Fruit fly (Drosophila melanogaster) whole organism, embryonic: Measurements from ENCODE around the gene CG34307.

Experiments used
- Bgb ChIP-seq: fragments of 200-800 bp; sonication (Bioruptor generic); IDR thresholded peaks from 2 replicates; pipeline ENCODE4 v1.3.6; 2022; ENCODE audit warnings: missing biosample characterization, missing genetic modification characterization; ENCODE audit not compliant: partially characterized antibody
- CG10565 ChIP-seq: fragments of 200-800 bp; sonication (Bioruptor generic); optimal IDR thresholded peaks from 3 replicates; lab custom pipeline; 2016; ENCODE audit warnings: missing biosample characterization, mild to moderate bottlenecking, missing genetic modification characterization
- CG12299 ChIP-seq: fragments of 200-800 bp; sonication (Bioruptor generic); optimal IDR thresholded peaks from 2 replicates; lab custom pipeline; 2018; ENCODE audit warnings: missing biosample characterization, mild to moderate bottlenecking, missing genetic modification characterization
- CG1233 ChIP-seq: fragments of 200-800 bp; sonication (Bioruptor generic); optimal IDR thresholded peaks from 4 replicates; lab custom pipeline; 2018; ENCODE audit warnings: missing biosample characterization, mild to moderate bottlenecking, missing genetic modification characterization
- CG13894 ChIP-seq: fragments of 200-800 bp; sonication (Bioruptor generic); optimal IDR thresholded peaks from 3 replicates; lab custom pipeline; 2018; ENCODE audit warnings: missing biosample characterization, mild to moderate bottlenecking, missing genetic modification characterization, moderate library complexity
- CG15601 ChIP-seq: fragments of 200-800 bp; sonication (Bioruptor generic); optimal IDR thresholded peaks from 3 replicates; lab custom pipeline; 2019; ENCODE audit warnings: missing biosample characterization, mild to moderate bottlenecking, missing genetic modification characterization, moderate library complexity
- CG18011 ChIP-seq: fragments of 200-800 bp; sonication (Bioruptor generic); optimal IDR thresholded peaks from 2 replicates; lab custom pipeline; 2017; ENCODE audit warnings: missing biosample characterization, missing genetic modification characterization, mild to moderate bottlenecking, moderate library complexity, missing genotype
- CG18599 ChIP-seq: fragments of 200-800 bp; sonication (Bioruptor generic); optimal IDR thresholded peaks from 3 replicates; lab custom pipeline; 2017; ENCODE audit warnings: missing biosample characterization, missing genetic modification characterization, mild to moderate bottlenecking, moderate library complexity, missing genetic modification reagents
- CG30403 ChIP-seq: fragments of 200-800 bp; sonication (Bioruptor generic); optimal IDR thresholded peaks from 3 replicates; lab custom pipeline; 2016; ENCODE audit warnings: missing biosample characterization, missing genetic modification characterization
- CG30431 ChIP-seq: fragments of 200-800 bp; sonication (Bioruptor generic); optimal IDR thresholded peaks from 2 replicates; lab custom pipeline; 2017; ENCODE audit warnings: missing biosample characterization, missing genetic modification characterization
- CG3163 ChIP-seq: fragments of 200-800 bp; sonication (Bioruptor generic); optimal IDR thresholded peaks from 3 replicates; lab custom pipeline; 2016; ENCODE audit warnings: missing biosample characterization, missing genetic modification characterization
- CG32767 ChIP-seq: fragments of 200-800 bp; sonication (Bioruptor generic); IDR thresholded peaks from 2 replicates; pipeline ENCODE4 v1.3.6; 2022; ENCODE audit warnings: missing biosample characterization, missing genetic modification characterization
- CG6175 ChIP-seq: fragments of 200-800 bp; sonication (Bioruptor generic); IDR thresholded peaks from 3 replicates; pipeline ENCODE4 v1.3.6; 2022; ENCODE audit warnings: missing biosample characterization, missing genetic modification characterization
- CG6683 ChIP-seq: fragments of 200-800 bp; sonication (Bioruptor generic); optimal IDR thresholded peaks from 2 replicates; lab custom pipeline; 2017; ENCODE audit warnings: missing biosample characterization, mild to moderate bottlenecking, missing genetic modification characterization, missing genetic modification reagents
- CG8359 ChIP-seq: fragments of 200-800 bp; sonication (Bioruptor generic); optimal IDR thresholded peaks from 2 replicates; lab custom pipeline; 2017; ENCODE audit warnings: missing biosample characterization, mild to moderate bottlenecking, missing genetic modification characterization, borderline replicate concordance
- CG8478 ChIP-seq: fragments of >200 bp; optimal IDR thresholded peaks from 2 replicates; lab custom pipeline; 2018
- Chrac-16 ChIP-seq: fragments of 200-800 bp; sonication (Bioruptor generic); optimal IDR thresholded peaks from 3 replicates; lab custom pipeline; 2016; ENCODE audit warnings: missing biosample characterization, missing genetic modification characterization
- D ChIP-seq, 2 experiments: fragments of 200-800 bp in 1 of 2; fragments of >200 bp in 1 of 2; sonication (Bioruptor generic) in 1 of 2; optimal IDR thresholded peaks; 2 replicates in 1 of 2; 3 replicates in 1 of 2; lab custom pipeline; 2017; ENCODE audit warnings: mild to moderate bottlenecking in 1 of 2, missing biosample characterization in 1 of 2, missing genetic modification characterization in 1 of 2, missing genetic modification reagents in 1 of 2
- Dref ChIP-seq: fragments of 200-800 bp; sonication (Bioruptor generic); IDR thresholded peaks from 2 replicates; pipeline ENCODE4 v1.3.6; 2022; ENCODE audit warnings: missing biosample characterization, missing genetic modification characterization
- H2.0 ChIP-seq: fragments of 200-800 bp; sonication (Bioruptor generic); IDR thresholded peaks from 2 replicates; pipeline ENCODE4 v1.3.6; 2022; ENCODE audit warnings: missing biosample characterization, missing genetic modification characterization
- Hr3 ChIP-seq: fragments of 200-800 bp; sonication (Bioruptor generic); optimal IDR thresholded peaks from 3 replicates; lab custom pipeline; 2016; ENCODE audit warnings: missing biosample characterization, missing genetic modification characterization
- MESR4 ChIP-seq: fragments of 200-800 bp; sonication (Bioruptor generic); optimal IDR thresholded peaks from 2 replicates; lab custom pipeline; 2018; ENCODE audit warnings: missing biosample characterization, mild to moderate bottlenecking, missing genetic modification characterization, moderate library complexity
- NK7.1 ChIP-seq: fragments of 200-800 bp; sonication (Bioruptor generic); optimal IDR thresholded peaks from 3 replicates; lab custom pipeline; 2016; ENCODE audit warnings: missing biosample characterization, missing genetic modification characterization
- Optix ChIP-seq: fragments of 200-800 bp; sonication (Bioruptor generic); IDR thresholded peaks from 3 replicates; pipeline ENCODE4 v1.3.6; 2022; ENCODE audit warnings: missing biosample characterization, missing genetic modification characterization
- Spps ChIP-seq: fragments of 200-800 bp; sonication (Bioruptor generic); optimal IDR thresholded peaks from 2 replicates; lab custom pipeline; 2018; ENCODE audit warnings: missing biosample characterization, mild to moderate bottlenecking, missing genetic modification characterization
- TFAM ChIP-seq: fragments of 200-800 bp; sonication (Bioruptor generic); optimal IDR thresholded peaks from 2 replicates; lab custom pipeline; 2017; ENCODE audit warnings: missing biosample characterization, missing genetic modification characterization, inconsistent platforms
- Usf ChIP-seq: fragments of 200-800 bp; sonication (Bioruptor generic); optimal IDR thresholded peaks from 2 replicates; lab custom pipeline; 2017; ENCODE audit warnings: missing genotype, missing biosample characterization, missing genetic modification characterization
- Xbp1 ChIP-seq: fragments of 200-800 bp; sonication (Bioruptor generic); optimal IDR thresholded peaks from 3 replicates; lab custom pipeline; 2016; ENCODE audit warnings: missing biosample characterization, mild to moderate bottlenecking, missing genetic modification characterization
- bab2 ChIP-seq: fragments of 200-800 bp; sonication (Bioruptor generic); optimal IDR thresholded peaks from 2 replicates; lab custom pipeline; 2016; ENCODE audit warnings: missing biosample characterization, missing genetic modification characterization
- chm ChIP-seq: fragments of 200-800 bp; sonication (Bioruptor generic); IDR thresholded peaks from 2 replicates; pipeline ENCODE4 v1.3.6; 2022; ENCODE audit warnings: missing biosample characterization, missing genetic modification characterization
- dati ChIP-seq: fragments of 200-800 bp; sonication (Bioruptor generic); IDR thresholded peaks from 2 replicates; pipeline ENCODE4 v1.3.6; 2022; ENCODE audit warnings: missing biosample characterization, missing genetic modification characterization
- ftz-f1 ChIP-seq: fragments of 200-800 bp; sonication (Bioruptor generic); optimal IDR thresholded peaks from 2 replicates; lab custom pipeline; 2016; ENCODE audit warnings: missing biosample characterization, missing genetic modification characterization
- gro ChIP-seq: fragments of 200-800 bp; sonication (Bioruptor generic); optimal IDR thresholded peaks from 2 replicates; lab custom pipeline; 2016; ENCODE audit warnings: missing biosample characterization, missing genetic modification characterization
- hb ChIP-seq: fragments of 200-800 bp; sonication (Bioruptor generic); IDR thresholded peaks from 3 replicates; pipeline ENCODE4 v1.3.6; 2022; ENCODE audit warnings: missing biosample characterization, missing genetic modification characterization; ENCODE audit not compliant: partially characterized antibody
- jumu ChIP-seq: fragments of 200-800 bp; sonication (Bioruptor generic); optimal IDR thresholded peaks from 3 replicates; lab custom pipeline; 2016; ENCODE audit warnings: missing biosample characterization, missing genetic modification characterization
- luna ChIP-seq: fragments of 200-800 bp; sonication (Bioruptor generic); optimal IDR thresholded peaks from 2 replicates; lab custom pipeline; 2016; ENCODE audit warnings: missing biosample characterization, missing genetic modification characterization
- nerfin-2 ChIP-seq: fragments of 200-800 bp; sonication (Bioruptor generic); IDR thresholded peaks from 2 replicates; pipeline ENCODE4 v1.3.6; 2022; ENCODE audit warnings: missing biosample characterization, missing genetic modification characterization; ENCODE audit not compliant: partially characterized antibody
- nom ChIP-seq: fragments of 200-800 bp; sonication (Bioruptor generic); optimal IDR thresholded peaks from 2 replicates; lab custom pipeline; 2017; ENCODE audit warnings: missing biosample characterization, missing genetic modification characterization, mild to moderate bottlenecking, moderate library complexity, missing genetic modification reagents
- org-1 ChIP-seq: fragments of 200-800 bp; sonication (Bioruptor generic); optimal IDR thresholded peaks from 2 replicates; lab custom pipeline; 2017; ENCODE audit warnings: missing biosample characterization, missing genetic modification characterization
- row ChIP-seq: fragments of 200-800 bp; sonication (Bioruptor generic); IDR thresholded peaks from 3 replicates; pipeline ENCODE4 v1.3.6; 2022; ENCODE audit warnings: missing biosample characterization, missing genetic modification characterization
- sisA ChIP-seq: fragments of 200-800 bp; sonication (Bioruptor generic); IDR thresholded peaks from 2 replicates; pipeline ENCODE4 v1.3.6; 2022; ENCODE audit warnings: missing biosample characterization, missing genetic modification characterization
- sqz ChIP-seq: fragments of 200-800 bp; sonication (Bioruptor generic); optimal IDR thresholded peaks from 3 replicates; lab custom pipeline; 2018; ENCODE audit warnings: missing biosample characterization, mild to moderate bottlenecking, missing genetic modification characterization
- tap ChIP-seq: fragments of 200-800 bp; optimal IDR thresholded peaks from 3 replicates; lab custom pipeline; 2019; ENCODE audit warnings: missing biosample characterization, mild to moderate bottlenecking, missing genetic modification characterization, moderate library complexity
- ttk ChIP-seq: fragments of 200-800 bp; sonication (Bioruptor generic); IDR thresholded peaks from 2 replicates; pipeline ENCODE4 v2.1.2; 2022; ENCODE audit warnings: missing biosample characterization, missing genetic modification characterization
- tup ChIP-seq: fragments of 200-800 bp; sonication (Bioruptor generic); optimal IDR thresholded peaks from 2 replicates; lab custom pipeline; 2016; ENCODE audit warnings: missing biosample characterization, mild to moderate bottlenecking, missing genetic modification characterization, moderate library complexity
- vfl ChIP-seq: fragments of 200-800 bp; sonication (Bioruptor generic); optimal IDR thresholded peaks from 2 replicates; lab custom pipeline; 2016; ENCODE audit warnings: missing biosample characterization, missing genetic modification characterization
- vnd ChIP-seq: fragments of 200-800 bp; sonication (Bioruptor generic); IDR thresholded peaks from 3 replicates; pipeline ENCODE4 v1.3.6; 2022; ENCODE audit warnings: missing biosample characterization, missing genetic modification characterization; ENCODE audit not compliant: partially characterized antibody
- wdn ChIP-seq: fragments of 200-800 bp; sonication (Bioruptor generic); IDR thresholded peaks from 2 replicates; pipeline ENCODE4 v1.3.6; 2022; ENCODE audit warnings: missing biosample characterization, missing genetic modification characterization

Gene CG34307

dm6 chr3R:11887114-11888037 is 10.0 kb upstream of the CG34307 start, which contains the start of gene mthl5:
TSS of gene mthl5 (minus strand) at chr3R:11887168.
- TF ChIP-seq dati, result peak; percentile 31; the same call in 1 of the 2 replicates
- peak; percentile 16 for TF ChIP-seq TFAM (GFP tag; lab: Kevin White, UChicago)
- TF ChIP-seq ftz-f1 (GFP tag; lab: Kevin White, UChicago), result no peak
- no peak for TF ChIP-seq CG12299 (tag; lab: Kevin White, UChicago)
- no peak for TF ChIP-seq gro (GFP tag; lab: Kevin White, UChicago)
- peak; percentile 79 for TF ChIP-seq sisA (GFP tag; lab: Robert Waterston, UW)
- peak; percentile 63 for TF ChIP-seq CG30431
- peak; percentile 47 for TF ChIP-seq tup
- no peak for TF ChIP-seq CG10565 (GFP tag; lab: Kevin White, UChicago)
- peak; percentile 74 for TF ChIP-seq nom (GFP tag; lab: Kevin White, UChicago)
- peak; percentile 70 for TF ChIP-seq CG1233
- TF ChIP-seq bab2, result peak; percentile 87
- TF ChIP-seq sqz (GFP tag; lab: Kevin White, UChicago), result no peak
- TF ChIP-seq row (GFP tag; lab: Robert Waterston, UW), result peak; percentile 96
- TF ChIP-seq CG6683, result no peak
- peak; percentile 78 for TF ChIP-seq jumu (GFP tag; lab: Kevin White, UChicago)
- TF ChIP-seq CG13894 (tag; lab: Kevin White, UChicago), result peak; percentile 7
- TF ChIP-seq Xbp1 (GFP tag; lab: Kevin White, UChicago), result peak; percentile 83
- TF ChIP-seq Chrac-16 (GFP tag; lab: Kevin White, UChicago), result peak; percentile 88
- TF ChIP-seq tap (tag; lab: Kevin White, UChicago), result peak; percentile 45
- peak; percentile 71; the same call in 2 of the 3 replicates for TF ChIP-seq Optix
- TF ChIP-seq Hr3 (GFP tag; lab: Kevin White, UChicago), result peak; percentile 81
- peak; percentile 73 for TF ChIP-seq CG18599 (GFP tag; lab: Kevin White, UChicago)
- TF ChIP-seq luna, result no peak
- no peak; the same call in 1 of the 2 replicates for TF ChIP-seq Bgb (GFP tag; lab: Robert Waterston, UW)
- TF ChIP-seq MESR4 (GFP tag; lab: Kevin White, UChicago), result no peak
- TF ChIP-seq Dref (GFP tag; lab: Robert Waterston, UW), result no peak
- no peak for TF ChIP-seq D (optimal IDR thresholded peaks at IDR 0.05; lab: Kevin White, UChicago)
- peak; percentile 87 for TF ChIP-seq D (GFP tag; optimal IDR thresholded peaks at IDR 0.05; lab: Kevin White, UChicago)
- no peak for TF ChIP-seq CG18011 (GFP tag; lab: Kevin White, UChicago)
- TF ChIP-seq NK7.1 (GFP tag; lab: Kevin White, UChicago), result no peak
- peak; percentile 69 for TF ChIP-seq CG8359 (GFP tag; lab: Kevin White, UChicago)
- TF ChIP-seq Usf (GFP tag; lab: Kevin White, UChicago), result peak; percentile 73
- TF ChIP-seq org-1 (GFP tag; lab: Kevin White, UChicago), result peak; percentile 83
- peak; percentile 48; the same call in 1 of the 2 replicates for TF ChIP-seq H2.0 (GFP tag; lab: Robert Waterston, UW)
- TF ChIP-seq chm (GFP tag; lab: Robert Waterston, UW), result peak; percentile 78
- peak; percentile 86 for TF ChIP-seq CG30403 (GFP tag; lab: Kevin White, UChicago)
- TF ChIP-seq hb (GFP tag; lab: Robert Waterston, UW), result no peak
- peak; percentile 72 for TF ChIP-seq CG3163 (GFP tag; lab: Kevin White, UChicago)
- peak; percentile 55; the same call in 1 of the 2 replicates for TF ChIP-seq wdn
- TF ChIP-seq CG32767 (GFP tag; lab: Robert Waterston, UW), result peak; percentile 71
- TF ChIP-seq ttk, result peak; percentile 75
- peak; percentile 41 for TF ChIP-seq vfl (GFP tag; lab: Kevin White, UChicago)
- TF ChIP-seq nerfin-2 (GFP tag; lab: Robert Waterston, UW), result no peak
- TF ChIP-seq CG15601 (tag; lab: Kevin White, UChicago), result peak; percentile 75
- TF ChIP-seq vnd (GFP tag; lab: Robert Waterston, UW), result no peak
- peak; percentile 71 for TF ChIP-seq Spps (tag; lab: Kevin White, UChicago)
- TF ChIP-seq CG8478, result peak; percentile 63
- TF ChIP-seq CG6175 (GFP tag; lab: Robert Waterston, UW), result no peak; the same call in 2 of the 3 replicates
